Fruit fly (Drosophila melanogaster): ENCODE measurements around the gene drm.

DNA sequence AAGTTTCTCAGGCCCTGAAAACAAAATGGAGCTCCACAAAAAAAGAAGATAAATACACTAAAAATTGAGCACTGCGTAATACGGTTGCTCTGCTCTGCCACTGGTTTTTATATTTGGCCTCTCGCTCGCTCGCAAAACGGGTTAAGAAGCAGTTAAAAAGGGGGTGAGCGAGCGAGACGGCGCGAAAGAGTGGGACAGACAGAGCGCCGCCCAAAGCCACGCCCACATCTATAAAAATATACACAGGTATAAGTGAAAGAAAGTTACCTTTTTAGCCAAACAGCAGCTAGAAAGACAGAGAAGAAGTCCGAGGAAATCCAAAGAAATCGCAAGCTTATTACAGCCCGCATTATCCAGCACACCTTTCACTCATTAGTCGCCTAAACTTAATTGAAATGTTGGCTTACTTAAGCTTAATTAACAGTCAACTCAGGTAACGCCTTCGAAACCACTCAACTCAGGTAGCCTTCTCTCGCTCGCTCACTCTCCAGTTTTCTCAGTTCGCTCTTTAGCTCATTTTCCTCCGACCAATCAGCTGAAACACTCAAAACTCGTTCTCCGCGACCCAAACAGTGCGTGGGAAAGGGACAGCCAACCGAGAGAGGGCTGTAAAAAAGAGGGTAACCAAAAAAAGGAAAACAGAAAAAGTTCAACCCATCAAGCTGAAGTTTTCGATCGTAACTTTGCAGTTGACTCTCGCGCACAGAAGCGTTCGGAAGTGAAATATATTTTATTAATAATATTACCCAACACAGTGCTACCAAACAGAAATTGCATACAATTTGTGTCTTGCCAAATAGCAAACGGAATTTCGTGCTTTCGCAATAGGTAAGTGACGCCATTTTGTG is at the start of gene drm:
- no peak for TF ChIP-seq sv (GFP tag; optimal IDR thresholded peaks at IDR 0.05)
- no peak for TF ChIP-seq Hr83 (GFP tag; optimal IDR thresholded peaks at IDR 0.05; ENCODE audit: poor library complexity, severe bottlenecking)
- TF ChIP-seq CrebA (GFP tag; optimal IDR thresholded peaks at IDR 0.05; ENCODE audit: borderline replicate concordance) = no peak
- no peak for TF ChIP-seq br (GFP tag; optimal IDR thresholded peaks at IDR 0.05)
- TF ChIP-seq Dfd (GFP tag; optimal IDR thresholded peaks at IDR 0.05) = no peak
- no peak for TF ChIP-seq OdsH (GFP tag; optimal IDR thresholded peaks at IDR 0.05)
- TF ChIP-seq Abd-B (GFP tag; optimal IDR thresholded peaks at IDR 0.05) = no peak
- no peak for TF ChIP-seq rgr (GFP tag; optimal IDR thresholded peaks at IDR 0.05)
- TF ChIP-seq Jra (GFP tag; optimal IDR thresholded peaks at IDR 0.05) = no peak
- no peak for TF ChIP-seq psq (GFP tag; optimal IDR thresholded peaks at IDR 0.05)
